Worm (Caenorhabditis elegans) whole organism, young adult: Measurements from ENCODE around the gene rgr-1.

Experiments used
- F10E7.11 ChIP-seq: sonication (generic microtip); optimal IDR thresholded peaks from 2 replicates; lab custom pipeline; 2017; ENCODE audit warnings: mild to moderate bottlenecking, missing genetic modification characterization, moderate library complexity, missing compliant biosample characterization
- F37B4.10 ChIP-seq: fragments of 200-800 bp; sonication (Bioruptor generic); IDR thresholded peaks from 2 replicates; pipeline ENCODE4 v1.3.6; 2022; ENCODE audit warnings: missing genetic modification characterization, missing compliant biosample characterization
- F57C9.4 ChIP-seq: sonication (generic microtip); optimal IDR thresholded peaks from 2 replicates; lab custom pipeline; 2017; ENCODE audit warnings: mild to moderate bottlenecking, missing genetic modification characterization, missing compliant biosample characterization
- T07F8.4 ChIP-seq: sonication (generic microtip); optimal IDR thresholded peaks from 2 replicates; lab custom pipeline; 2016; ENCODE audit warnings: mild to moderate bottlenecking, missing genetic modification characterization, moderate library complexity, missing compliant biosample characterization
- Y53F4B.3 ChIP-seq: fragments of 200-800 bp; sonication (Bioruptor generic); IDR thresholded peaks from 2 replicates; pipeline ENCODE4 v1.3.6; 2022; ENCODE audit warnings: missing genetic modification reagents, missing genetic modification characterization, missing compliant biosample characterization
- Y53G8AR.9 ChIP-seq: fragments of 200-800 bp; sonication (Bioruptor generic); conservative IDR thresholded peaks from 2 replicates; pipeline ENCODE4 v1.3.6; 2022; ENCODE audit warnings: missing genetic modification reagents, missing genetic modification characterization, missing compliant biosample characterization
- Y95B8A.8 ChIP-seq: fragments of 200-800 bp; sonication (Bioruptor generic); IDR thresholded peaks from 2 replicates; pipeline ENCODE4 v1.3.6; 2022; ENCODE audit warnings: missing genetic modification reagents, missing genetic modification characterization, missing compliant biosample characterization
- aptf-3 ChIP-seq: fragments of 200-800 bp; sonication (Bioruptor generic); IDR thresholded peaks from 2 replicates; pipeline ENCODE4 v1.3.6; 2022; ENCODE audit warnings: missing genetic modification characterization, missing compliant biosample characterization
- attf-3 ChIP-seq: fragments of 200-800 bp; sonication (Bioruptor generic); conservative IDR thresholded peaks from 2 replicates; pipeline ENCODE4 v1.3.6; 2022; ENCODE audit warnings: missing genetic modification reagents, missing genetic modification characterization, missing compliant biosample characterization
- bed-1 ChIP-seq: fragments of 200-800 bp; sonication (Bioruptor generic); IDR thresholded peaks from 2 replicates; pipeline ENCODE4 v1.3.6; 2022; ENCODE audit warnings: missing genetic modification reagents, missing genetic modification characterization, missing compliant biosample characterization
- cebp-1 ChIP-seq, 2 experiments: fragments of 200-800 bp in 1 of 2; sonication (Bioruptor generic) in 1 of 2; sonication (generic microtip) in 1 of 2; IDR thresholded peaks in 1 of 2; optimal IDR thresholded peaks in 1 of 2; 2 replicates each; pipeline versions ENCODE4 v1.3.6 to Lab custom; 2017 to 2022; ENCODE audit warnings: missing compliant biosample characterization in 2 of 2, missing genetic modification characterization in 2 of 2, mild to moderate bottlenecking in 1 of 2, missing genetic modification reagents in 1 of 2, moderate library complexity in 1 of 2
- cebp-2 ChIP-seq: fragments of 200-800 bp; sonication (Bioruptor generic); IDR thresholded peaks from 2 replicates; pipeline ENCODE4 v1.3.6; 2022; ENCODE audit warnings: missing genetic modification characterization, missing compliant biosample characterization
- ceh-27 ChIP-seq: fragments of 200-800 bp; sonication (Bioruptor generic); optimal IDR thresholded peaks from 2 replicates; lab custom pipeline; 2018; ENCODE audit warnings: mild to moderate bottlenecking, missing genetic modification characterization, moderate library complexity, missing compliant biosample characterization
- ceh-58 ChIP-seq: fragments of 200-800 bp; sonication (Bioruptor generic); IDR thresholded peaks from 2 replicates; pipeline ENCODE4 v1.3.6; 2022; ENCODE audit warnings: missing genetic modification characterization, missing compliant biosample characterization
- ceh-79 ChIP-seq: sonication (generic microtip); optimal IDR thresholded peaks from 2 replicates; lab custom pipeline; 2017; ENCODE audit warnings: mild to moderate bottlenecking, missing genetic modification characterization, missing compliant biosample characterization
- efl-1 ChIP-seq: fragments of 150-350 bp; optimal IDR thresholded peaks from 2 replicates; lab custom pipeline; 2014; ENCODE audit warnings: missing biosample characterization, missing genetic modification reagents, missing genetic modification characterization
- egl-18 ChIP-seq: fragments of 200-800 bp; sonication (Bioruptor generic); IDR thresholded peaks from 2 replicates; pipeline ENCODE4 v1.3.6; 2022; ENCODE audit warnings: missing genetic modification reagents, missing genetic modification characterization, missing compliant biosample characterization
- egrh-3 ChIP-seq: fragments of 200-800 bp; sonication (Bioruptor generic); IDR thresholded peaks from 2 replicates; pipeline ENCODE4 v1.3.6; 2022; ENCODE audit warnings: missing genetic modification reagents, missing genetic modification characterization, missing compliant biosample characterization
- hlh-26 ChIP-seq: fragments of 200-800 bp; sonication (Bioruptor generic); conservative IDR thresholded peaks from 2 replicates; pipeline ENCODE4 v1.3.6; 2022; ENCODE audit warnings: missing genetic modification reagents, missing genetic modification characterization, missing compliant biosample characterization
- hmg-20 ChIP-seq: fragments of 200-800 bp; sonication (Bioruptor generic); IDR thresholded peaks from 2 replicates; pipeline ENCODE4 v1.3.6; 2022; ENCODE audit warnings: missing genetic modification reagents, missing genetic modification characterization, missing compliant biosample characterization
- hsf-1 ChIP-seq: fragments of 200-800 bp; sonication (Bioruptor generic); IDR thresholded peaks from 2 replicates; pipeline ENCODE4 v1.3.6; 2022; ENCODE audit warnings: missing genetic modification reagents, missing genetic modification characterization, missing compliant biosample characterization
- let-607 ChIP-seq, 2 experiments: fragments of 200-800 bp in 1 of 2; sonication (Bioruptor generic) in 1 of 2; sonication (generic microtip) in 1 of 2; optimal IDR thresholded peaks; 2 replicates each; lab custom pipeline; 2016 to 2018; ENCODE audit warnings: mild to moderate bottlenecking in 2 of 2, missing compliant biosample characterization in 2 of 2, missing genetic modification characterization in 2 of 2, moderate library complexity in 2 of 2, missing genotype in 1 of 2
- lin-54 ChIP-seq: fragments of 200-800 bp; sonication (Bioruptor generic); optimal IDR thresholded peaks from 2 replicates; lab custom pipeline; 2018; ENCODE audit warnings: mild to moderate bottlenecking, missing genetic modification characterization, missing compliant biosample characterization
- lir-1 ChIP-seq: fragments of 200-800 bp; sonication (Bioruptor generic); conservative IDR thresholded peaks from 2 replicates; pipeline ENCODE4 v1.3.6; 2022; ENCODE audit warnings: missing genetic modification reagents, missing genetic modification characterization, missing compliant biosample characterization
- lsl-1 ChIP-seq: fragments of 200-800 bp; sonication (Bioruptor generic); optimal IDR thresholded peaks from 2 replicates; lab custom pipeline; 2018; ENCODE audit warnings: mild to moderate bottlenecking, missing genetic modification characterization, moderate library complexity, missing compliant biosample characterization
- mcd-1 ChIP-seq: fragments of 200-800 bp; sonication (Bioruptor generic); IDR thresholded peaks from 2 replicates; pipeline ENCODE4 v1.3.6; 2022; ENCODE audit warnings: missing genetic modification reagents, missing genetic modification characterization, missing compliant biosample characterization
- mel-28 ChIP-seq: sonication (generic microtip); optimal IDR thresholded peaks from 2 replicates; lab custom pipeline; 2016; ENCODE audit warnings: borderline replicate concordance, mild to moderate bottlenecking, missing genetic modification characterization, missing compliant biosample characterization
- mxl-1 ChIP-seq: sonication (generic microtip); optimal IDR thresholded peaks from 2 replicates; lab custom pipeline; 2016; ENCODE audit warnings: missing genetic modification characterization, missing compliant biosample characterization
- nfyb-1 ChIP-seq: fragments of 200-800 bp; sonication (Bioruptor generic); IDR thresholded peaks from 2 replicates; pipeline ENCODE4 v1.3.6; 2022; ENCODE audit warnings: missing genetic modification reagents, missing genetic modification characterization, missing compliant biosample characterization
- nhr-90 ChIP-seq: sonication (generic microtip); optimal IDR thresholded peaks from 2 replicates; lab custom pipeline; 2016; ENCODE audit warnings: missing genotype, mild to moderate bottlenecking, missing genetic modification characterization, missing compliant biosample characterization
- pbrm-1 ChIP-seq: fragments of 200-800 bp; sonication (Bioruptor generic); IDR thresholded peaks from 2 replicates; pipeline ENCODE4 v1.3.6; 2022; ENCODE audit warnings: missing genetic modification reagents, missing genetic modification characterization, missing compliant biosample characterization
- repo-1 ChIP-seq: sonication (generic microtip); optimal IDR thresholded peaks from 2 replicates; lab custom pipeline; 2017; ENCODE audit warnings: mild to moderate bottlenecking, missing genetic modification characterization, missing compliant biosample characterization
- rpc-1 ChIP-seq, 2 experiments: fragments of 150-350 bp in 1 of 2; sonication (generic microtip) in 1 of 2; optimal IDR thresholded peaks; 2 replicates each; lab custom pipeline; 2014 to 2018; ENCODE audit warnings: missing biosample characterization in 1 of 2, missing genetic modification characterization in 1 of 2, missing genetic modification reagents in 1 of 2, missing genotype in 1 of 2
- sdz-38 ChIP-seq: sonication (generic microtip); optimal IDR thresholded peaks from 2 replicates; lab custom pipeline; 2016; ENCODE audit warnings: missing genotype, missing genetic modification characterization, missing compliant biosample characterization
- sea-2 ChIP-seq: fragments of 200-800 bp; sonication (Bioruptor generic); IDR thresholded peaks from 2 replicates; pipeline ENCODE4 v1.3.6; 2022; ENCODE audit warnings: missing genetic modification characterization, missing compliant biosample characterization
- snpc-1.1 ChIP-seq: sonication (generic microtip); optimal IDR thresholded peaks from 2 replicates; lab custom pipeline; 2017; ENCODE audit warnings: missing genetic modification characterization, mild to moderate bottlenecking, missing compliant biosample characterization, antibody characterized with exemption, moderate library complexity, missing genotype, missing genetic modification reagents; ENCODE audit not compliant: insufficient read depth
- snpc-1.3 ChIP-seq: sonication (generic microtip); optimal IDR thresholded peaks from 2 replicates; lab custom pipeline; 2017; ENCODE audit warnings: missing genetic modification characterization, mild to moderate bottlenecking, missing compliant biosample characterization, antibody characterized with exemption, moderate library complexity, missing genotype, missing genetic modification reagents; ENCODE audit not compliant: insufficient read depth
- xnd-1 ChIP-seq: sonication (generic microtip); optimal IDR thresholded peaks from 2 replicates; lab custom pipeline; 2016; ENCODE audit warnings: missing genotype, missing genetic modification reagents, missing genetic modification characterization, missing compliant biosample characterization
- zfh-2 ChIP-seq: fragments of 200-800 bp; sonication (Bioruptor generic); conservative IDR thresholded peaks from 2 replicates; pipeline ENCODE4 v1.3.6; 2022; ENCODE audit warnings: missing genetic modification reagents, missing genetic modification characterization, missing compliant biosample characterization
- zim-3 ChIP-seq: sonication (generic microtip); optimal IDR thresholded peaks from 2 replicates; lab custom pipeline; 2017; ENCODE audit warnings: mild to moderate bottlenecking, missing genetic modification characterization, moderate library complexity, missing compliant biosample characterization
- ztf-25 ChIP-seq: fragments of 200-800 bp; sonication (Bioruptor generic); IDR thresholded peaks from 2 replicates; pipeline ENCODE4 v1.3.6; 2022; ENCODE audit warnings: missing genetic modification reagents, missing genetic modification characterization, missing compliant biosample characterization
- ztf-3 ChIP-seq: fragments of 200-800 bp; sonication (Bioruptor generic); optimal IDR thresholded peaks from 2 replicates; lab custom pipeline; 2018; ENCODE audit warnings: mild to moderate bottlenecking, missing genetic modification characterization, missing compliant biosample characterization
- ztf-6 ChIP-seq: fragments of 200-800 bp; sonication (Bioruptor generic); IDR thresholded peaks from 2 replicates; pipeline ENCODE4 v1.3.6; 2022; ENCODE audit warnings: missing genetic modification reagents, missing genetic modification characterization, missing compliant biosample characterization

The rgr-1 gene

DNA sequence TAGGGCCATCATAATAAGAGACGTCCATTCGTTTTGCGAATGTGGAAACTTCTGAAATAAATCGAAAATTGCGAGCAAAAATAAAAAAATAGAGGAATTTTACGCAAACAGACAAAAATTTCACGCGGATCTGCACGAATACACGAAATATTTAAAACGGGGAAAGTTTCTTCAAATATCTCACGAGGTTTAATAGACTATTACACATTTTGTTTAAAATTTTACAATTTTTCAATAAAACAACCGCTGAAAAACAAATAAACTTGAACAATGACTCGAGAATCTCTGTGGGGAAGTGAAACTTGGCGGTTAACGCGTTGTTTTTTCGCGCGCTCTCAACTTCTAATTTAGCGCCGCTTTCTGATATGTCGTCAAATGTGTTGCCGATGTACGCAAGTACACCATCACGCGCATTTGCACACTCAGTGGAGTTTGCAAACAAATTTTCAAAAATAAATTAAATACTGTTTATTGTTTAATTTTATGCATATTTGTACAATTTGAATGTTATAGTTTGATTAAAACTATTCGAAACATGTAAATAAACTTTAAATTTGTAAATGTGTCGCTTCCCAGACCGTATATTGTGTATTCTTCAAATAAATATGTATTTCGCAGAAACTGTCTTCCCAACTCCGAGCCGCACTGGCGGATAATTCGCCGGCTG, at the start of gene rgr-1, which contains the start of gene gpr-2 (continued):
- TF ChIP-seq cebp-1 (GFP tag; IDR thresholded peaks at IDR 0.05; lab: Robert Waterston, UW), result no peak
- TF ChIP-seq cebp-1 (tag; optimal IDR thresholded peaks at IDR 0.05; lab: Kevin White, UChicago), result no peak
- TF ChIP-seq lsl-1 (GFP tag; lab: Kevin White, UChicago), result peak; percentile 79
- TF ChIP-seq Y53F4B.3 (GFP tag; lab: Robert Waterston, UW), result no peak
- TF ChIP-seq egrh-3 (GFP tag; lab: Robert Waterston, UW), result no peak
- TF ChIP-seq attf-3 (GFP tag; lab: Robert Waterston, UW), result peak; percentile 37; the same call in 1 of the 2 replicates
- TF ChIP-seq zfh-2 (GFP tag; lab: Robert Waterston, UW), result no peak
- no peak for TF ChIP-seq F57C9.4
- no peak for TF ChIP-seq egl-18 (GFP tag; lab: Robert Waterston, UW)
- TF ChIP-seq snpc-1.3 (tag; lab: Kevin White, UChicago), result peak; percentile 23
- no peak for TF ChIP-seq ztf-6 (GFP tag; lab: Robert Waterston, UW)
- no peak for TF ChIP-seq F10E7.11 (tag; lab: Kevin White, UChicago)
- TF ChIP-seq lin-54 (GFP tag; lab: Kevin White, UChicago), result peak; percentile 83
- TF ChIP-seq zim-3 (tag; lab: Kevin White, UChicago), result no peak
- no peak for TF ChIP-seq T07F8.4 (tag; lab: Kevin White, UChicago)
- TF ChIP-seq aptf-3 (GFP tag; lab: Robert Waterston, UW), result no peak
- no peak for TF ChIP-seq repo-1
- peak; percentile 86 for TF ChIP-seq Y95B8A.8 (GFP tag; lab: Robert Waterston, UW)
- no peak for TF ChIP-seq rpc-1 (optimal IDR thresholded peaks at IDR 0.05; lab: Kevin White, UChicago)
- TF ChIP-seq rpc-1 (tag; optimal IDR thresholded peaks at IDR 0.05; lab: Kevin White, UChicago), result no peak
- TF ChIP-seq mxl-1, result no peak
- TF ChIP-seq bed-1, result no peak
- TF ChIP-seq sdz-38 (tag; lab: Kevin White, UChicago), result no peak
- peak; percentile 40; the same call in 1 of the 2 replicates for TF ChIP-seq lir-1 (GFP tag; lab: Robert Waterston, UW)
- TF ChIP-seq let-607 (tag; optimal IDR thresholded peaks at IDR 0.05; lab: Kevin White, UChicago), result no peak
- no peak for TF ChIP-seq ceh-58 (GFP tag; lab: Robert Waterston, UW)
- TF ChIP-seq Y53G8AR.9 (GFP tag; lab: Robert Waterston, UW), result peak; percentile 36; the same call in 1 of the 2 replicates
- no peak for TF ChIP-seq cebp-2 (GFP tag; lab: Robert Waterston, UW)
- peak; percentile 98 for TF ChIP-seq efl-1 (GFP tag; lab: Kevin White, UChicago)
- TF ChIP-seq sea-2 (GFP tag; lab: Robert Waterston, UW), result no peak
- TF ChIP-seq F37B4.10 (GFP tag; lab: Robert Waterston, UW), result no peak
- peak; percentile 90 for TF ChIP-seq hsf-1 (GFP tag; lab: Robert Waterston, UW)
- no peak for TF ChIP-seq nfyb-1 (GFP tag; lab: Robert Waterston, UW)
- TF ChIP-seq, all 124 proteins: peak for 41

DNA sequence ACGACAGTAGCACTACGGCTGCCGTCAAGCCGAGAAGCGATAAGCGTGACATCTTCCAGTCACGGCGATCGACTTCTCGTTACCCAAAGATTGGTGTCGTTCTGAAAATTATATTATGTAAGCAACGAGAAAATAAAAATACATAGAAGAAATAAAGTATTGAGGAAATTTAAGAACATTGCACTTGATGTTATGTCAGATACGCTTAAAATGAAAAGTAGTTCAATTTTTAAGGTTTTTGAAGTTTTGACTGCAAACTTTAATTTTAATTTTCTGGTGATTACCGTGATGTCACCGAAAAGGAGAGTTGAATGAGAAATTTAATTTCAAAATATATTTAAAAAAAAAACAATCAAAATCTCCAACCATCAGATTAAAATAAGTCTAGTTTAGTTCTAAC, 49.2 kb upstream of the rgr-1 start, which contains the start of gene emb-9:
Gene emb-9, minus strand, starts transcription at position 101 of the 400 bp plus-strand sequence.
- TF ChIP-seq mcd-1 (GFP tag; lab: Robert Waterston, UW) (no peak), Y95B8A.8 (GFP tag; lab: Robert Waterston, UW) (no peak), hlh-26 (GFP tag; lab: Robert Waterston, UW) (no peak)

DNA sequence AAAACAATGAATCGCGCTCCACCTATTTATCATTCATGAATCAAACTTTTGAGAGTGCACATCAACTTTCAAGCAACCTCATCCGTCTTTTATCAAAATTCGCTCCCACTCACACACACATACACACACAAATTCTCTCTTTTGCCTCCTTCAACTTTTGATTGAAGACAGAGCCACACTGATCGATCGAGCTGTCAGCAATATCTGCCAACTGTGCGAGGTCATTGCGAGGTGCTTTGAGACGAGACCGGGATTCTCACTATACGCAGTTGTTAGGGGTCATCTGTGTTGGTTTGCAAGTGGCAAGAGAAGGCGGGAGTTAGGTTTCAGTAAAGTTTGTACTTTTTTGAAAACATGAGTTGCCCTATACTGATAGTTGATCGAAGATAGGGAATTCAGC, 47.4 kb upstream of the rgr-1 start:
- TF ChIP-seq ztf-6 (GFP tag; lab: Robert Waterston, UW) (no peak), xnd-1 (tag; lab: Kevin White, UChicago) (no peak), Y95B8A.8 (GFP tag; lab: Robert Waterston, UW) (no peak), ztf-25 (GFP tag; lab: Robert Waterston, UW) (no peak), mel-28 (tag; lab: Kevin White, UChicago) (no peak), rpc-1 (optimal IDR thresholded peaks at IDR 0.05; lab: Kevin White, UChicago) (no peak), rpc-1 (tag; optimal IDR thresholded peaks at IDR 0.05; lab: Kevin White, UChicago) (no peak), pbrm-1 (GFP tag; lab: Robert Waterston, UW) (no peak), nfyb-1 (GFP tag; lab: Robert Waterston, UW) (no peak), snpc-1.3 (tag; lab: Kevin White, UChicago) (no peak), hmg-20 (GFP tag; lab: Robert Waterston, UW) (no peak), ztf-3 (no peak), ceh-27 (GFP tag; lab: Kevin White, UChicago) (no peak), egl-18 (GFP tag; lab: Robert Waterston, UW) (no peak), nhr-90 (no peak), ceh-79 (tag; lab: Kevin White, UChicago) (no peak), zfh-2 (GFP tag; lab: Robert Waterston, UW) (no peak), snpc-1.1 (tag; lab: Kevin White, UChicago) (no peak)
